Fruit fly (Drosophila melanogaster) whole organism, embryonic: ENCODE data around the gene Ugt49B2.

Source experiments
- CG10267 ChIP-seq: fragments of 200-800 bp; sonication (Bioruptor generic); optimal IDR thresholded peaks from 2 replicates; lab custom pipeline; 2018; ENCODE audit warnings: missing biosample characterization, mild to moderate bottlenecking, missing genetic modification characterization, moderate library complexity
- CG10321 ChIP-seq: fragments of 200-800 bp; sonication (Bioruptor generic); IDR thresholded peaks from 2 replicates; pipeline ENCODE4 v1.3.6; 2022; ENCODE audit warnings: missing biosample characterization, missing genetic modification characterization
- CG12769 ChIP-seq: fragments of 200-800 bp; sonication (Bioruptor generic); optimal IDR thresholded peaks from 2 replicates; lab custom pipeline; 2019; ENCODE audit warnings: missing biosample characterization, mild to moderate bottlenecking, missing genetic modification characterization, moderate library complexity
- CG13123 ChIP-seq: fragments of 200-800 bp; sonication (Bioruptor generic); optimal IDR thresholded peaks from 2 replicates; lab custom pipeline; 2016; ENCODE audit warnings: missing biosample characterization, missing genetic modification characterization
- CG13296 ChIP-seq: fragments of 200-800 bp; sonication (Bioruptor generic); optimal IDR thresholded peaks from 3 replicates; lab custom pipeline; 2018; ENCODE audit warnings: missing biosample characterization, mild to moderate bottlenecking, missing genetic modification characterization
- CG17186 ChIP-seq: fragments of 200-800 bp; sonication (Bioruptor generic); optimal IDR thresholded peaks from 3 replicates; lab custom pipeline; 2017; ENCODE audit warnings: missing biosample characterization, missing genetic modification reagents, missing genetic modification characterization
- CG17359 ChIP-seq: fragments of 200-800 bp; sonication (Bioruptor generic); optimal IDR thresholded peaks from 3 replicates; lab custom pipeline; 2018; ENCODE audit warnings: missing biosample characterization, mild to moderate bottlenecking, missing genetic modification characterization, moderate library complexity
- CG17612 ChIP-seq: fragments of 200-800 bp; sonication (Bioruptor generic); IDR thresholded peaks from 2 replicates; pipeline ENCODE4 v1.3.6; 2022; ENCODE audit warnings: missing biosample characterization, missing genetic modification characterization
- CG17829 ChIP-seq: fragments of 200-800 bp; optimal IDR thresholded peaks from 2 replicates; lab custom pipeline; 2019; ENCODE audit warnings: missing biosample characterization, mild to moderate bottlenecking, missing genetic modification characterization, moderate library complexity
- CG2889 ChIP-seq: fragments of 200-800 bp; sonication (Bioruptor generic); IDR thresholded peaks from 3 replicates; pipeline ENCODE4 v1.3.6; 2022; ENCODE audit warnings: missing biosample characterization, missing genetic modification characterization
- CG31224 ChIP-seq: fragments of 200-800 bp; sonication (Bioruptor generic); IDR thresholded peaks from 2 replicates; pipeline ENCODE4 v1.3.6; 2022; ENCODE audit warnings: missing biosample characterization, missing genetic modification characterization
- CG33213 ChIP-seq: fragments of 200-800 bp; sonication (Bioruptor generic); optimal IDR thresholded peaks from 3 replicates; lab custom pipeline; 2016; ENCODE audit warnings: missing biosample characterization, missing genetic modification characterization
- CG34422 ChIP-seq: fragments of 200-800 bp; sonication (Bioruptor generic); IDR thresholded peaks from 3 replicates; pipeline ENCODE4 v1.3.6; 2022; ENCODE audit warnings: missing biosample characterization, missing genetic modification characterization
- CG6689 ChIP-seq: fragments of 200-800 bp; sonication (Bioruptor generic); IDR thresholded peaks from 2 replicates; pipeline ENCODE4 v1.3.6; 2022; ENCODE audit warnings: missing biosample characterization, missing genetic modification characterization
- CG7357 ChIP-seq: fragments of 200-800 bp; sonication (Bioruptor generic); IDR thresholded peaks from 3 replicates; pipeline ENCODE4 v1.3.6; 2022; ENCODE audit warnings: missing biosample characterization, missing genetic modification characterization
- CG8359 ChIP-seq: fragments of 200-800 bp; sonication (Bioruptor generic); optimal IDR thresholded peaks from 2 replicates; lab custom pipeline; 2017; ENCODE audit warnings: missing biosample characterization, mild to moderate bottlenecking, missing genetic modification characterization, borderline replicate concordance
- Camta ChIP-seq: fragments of 200-800 bp; sonication (Bioruptor generic); optimal IDR thresholded peaks from 2 replicates; lab custom pipeline; 2016; ENCODE audit warnings: missing biosample characterization, missing genetic modification characterization
- Lpt ChIP-seq: fragments of >200 bp; optimal IDR thresholded peaks from 2 replicates; lab custom pipeline; 2018; ENCODE audit warnings: missing biosample characterization, missing genetic modification characterization
- Myb ChIP-seq: fragments of 200-800 bp; sonication (Bioruptor generic); optimal IDR thresholded peaks from 2 replicates; lab custom pipeline; 2016; ENCODE audit warnings: missing biosample characterization, missing genetic modification characterization
- Nf-YA ChIP-seq: fragments of 200-800 bp; sonication (Bioruptor generic); IDR thresholded peaks from 2 replicates; pipeline ENCODE4 v1.3.6; 2022; ENCODE audit warnings: missing biosample characterization, missing genetic modification characterization
- Nf-YC ChIP-seq: fragments of 200-800 bp; optimal IDR thresholded peaks from 3 replicates; lab custom pipeline; 2019; ENCODE audit warnings: missing biosample characterization, mild to moderate bottlenecking, missing genetic modification characterization, moderate library complexity
- Six4 ChIP-seq: fragments of 200-800 bp; sonication (Bioruptor generic); optimal IDR thresholded peaks from 2 replicates; lab custom pipeline; 2016; ENCODE audit warnings: missing biosample characterization, missing genetic modification characterization
- Ssrp ChIP-seq: fragments of 200-800 bp; sonication (Bioruptor generic); optimal IDR thresholded peaks from 2 replicates; lab custom pipeline; 2018; ENCODE audit warnings: missing biosample characterization, mild to moderate bottlenecking, missing genetic modification characterization, moderate library complexity
- Trl ChIP-seq, 3 experiments: fragments of >200 bp in 2 of 3; fragments of 200-800 bp in 1 of 3; sonication (Bioruptor generic) in 1 of 3; optimal IDR thresholded peaks; 2 replicates in 1 of 3; 3 replicates in 2 of 3; lab custom pipeline; 2016 to 2017; ENCODE audit warnings: missing biosample characterization in 1 of 3, missing genetic modification characterization in 1 of 3
- Usf ChIP-seq: fragments of 200-800 bp; sonication (Bioruptor generic); optimal IDR thresholded peaks from 2 replicates; lab custom pipeline; 2017; ENCODE audit warnings: missing genotype, missing biosample characterization, missing genetic modification characterization
- Xrp1 ChIP-seq: fragments of 200-800 bp; sonication (Bioruptor generic); IDR thresholded peaks from 2 replicates; pipeline ENCODE4 v1.3.6; 2022; ENCODE audit warnings: missing biosample characterization, missing genetic modification characterization
- amos ChIP-seq: fragments of 200-800 bp; sonication (Bioruptor generic); IDR thresholded peaks from 2 replicates; pipeline ENCODE4 v1.3.6; 2022; ENCODE audit warnings: missing biosample characterization, missing genetic modification characterization; ENCODE audit not compliant: partially characterized antibody
- ato ChIP-seq: fragments of 200-800 bp; sonication (Bioruptor generic); IDR thresholded peaks from 2 replicates; pipeline ENCODE4 v1.3.6; 2022; ENCODE audit warnings: missing biosample characterization, missing genetic modification characterization; ENCODE audit not compliant: partially characterized antibody
- az2 ChIP-seq: fragments of 200-800 bp; sonication (Bioruptor generic); optimal IDR thresholded peaks from 3 replicates; lab custom pipeline; 2016; ENCODE audit warnings: missing biosample characterization, missing genetic modification characterization
- br ChIP-seq: fragments of >200 bp; optimal IDR thresholded peaks from 2 replicates; lab custom pipeline; 2017
- bsh ChIP-seq, 2 experiments: fragments of 200-800 bp; sonication (Bioruptor generic); optimal IDR thresholded peaks; 2 replicates each; lab custom pipeline; 2017 to 2018; ENCODE audit warnings: mild to moderate bottlenecking in 2 of 2, missing biosample characterization in 2 of 2, missing genetic modification characterization in 2 of 2, moderate library complexity in 1 of 2
- chif ChIP-seq, 2 experiments: fragments of 200-800 bp; sonication (Bioruptor generic); optimal IDR thresholded peaks; 3 replicates each; lab custom pipeline; 2016; ENCODE audit warnings: missing biosample characterization in 2 of 2, missing genetic modification characterization in 2 of 2
- crc ChIP-seq: fragments of 200-800 bp; sonication (Bioruptor generic); optimal IDR thresholded peaks from 2 replicates; lab custom pipeline; 2016; ENCODE audit warnings: missing biosample characterization, missing genetic modification characterization
- da ChIP-seq: fragments of 200-800 bp; sonication (Bioruptor generic); optimal IDR thresholded peaks from 2 replicates; lab custom pipeline; 2016; ENCODE audit warnings: missing biosample characterization, missing genetic modification characterization
- dan ChIP-seq: fragments of 200-800 bp; sonication (Bioruptor generic); IDR thresholded peaks from 2 replicates; pipeline ENCODE4 v1.3.6; 2022; ENCODE audit warnings: missing biosample characterization, missing genetic modification characterization
- esg ChIP-seq: fragments of 200-800 bp; sonication (Bioruptor generic); conservative IDR thresholded peaks from 2 replicates; pipeline ENCODE4 v1.3.6; 2022; ENCODE audit warnings: missing biosample characterization, missing genetic modification characterization
- eyg ChIP-seq: fragments of 200-800 bp; sonication (Bioruptor generic); optimal IDR thresholded peaks from 3 replicates; lab custom pipeline; 2016; ENCODE audit warnings: missing biosample characterization, missing genetic modification characterization
- ftz-f1 ChIP-seq: fragments of 200-800 bp; sonication (Bioruptor generic); optimal IDR thresholded peaks from 2 replicates; lab custom pipeline; 2016; ENCODE audit warnings: missing biosample characterization, missing genetic modification characterization
- gcm2 ChIP-seq: fragments of 200-800 bp; sonication (Bioruptor generic); optimal IDR thresholded peaks from 2 replicates; lab custom pipeline; 2016; ENCODE audit warnings: missing biosample characterization, missing genetic modification characterization
- hbn ChIP-seq: fragments of 200-800 bp; sonication (Bioruptor generic); IDR thresholded peaks from 2 replicates; pipeline ENCODE4 v1.3.6; 2022; ENCODE audit warnings: missing biosample characterization, missing genetic modification characterization; ENCODE audit not compliant: partially characterized antibody
- hth ChIP-seq: fragments of >200 bp; optimal IDR thresholded peaks from 2 replicates; lab custom pipeline; 2017; ENCODE audit warnings: inconsistent platforms
- kah ChIP-seq: fragments of 200-800 bp; sonication (Bioruptor generic); optimal IDR thresholded peaks from 2 replicates; lab custom pipeline; 2018; ENCODE audit warnings: missing biosample characterization, mild to moderate bottlenecking, missing genetic modification characterization
- otp ChIP-seq: fragments of 200-800 bp; sonication (Bioruptor generic); IDR thresholded peaks from 3 replicates; pipeline ENCODE4, ENCODE4 v1.3.6; 2022; ENCODE audit warnings: missing biosample characterization, missing genetic modification characterization
- psq ChIP-seq: fragments of 200-800 bp; sonication (Bioruptor generic); optimal IDR thresholded peaks from 2 replicates; lab custom pipeline; 2017; ENCODE audit warnings: missing biosample characterization, missing genetic modification characterization
- ranshi ChIP-seq: fragments of 200-800 bp; sonication (Bioruptor generic); IDR thresholded peaks from 2 replicates; pipeline ENCODE4 v1.3.6; 2022; ENCODE audit warnings: missing biosample characterization, missing genetic modification characterization
- row ChIP-seq: fragments of 200-800 bp; sonication (Bioruptor generic); IDR thresholded peaks from 3 replicates; pipeline ENCODE4 v1.3.6; 2022; ENCODE audit warnings: missing biosample characterization, missing genetic modification characterization
- slp2 ChIP-seq: fragments of 200-800 bp; sonication (Bioruptor generic); optimal IDR thresholded peaks from 2 replicates; lab custom pipeline; 2016; ENCODE audit warnings: missing biosample characterization, missing genetic modification characterization
- sr ChIP-seq: fragments of 200-800 bp; sonication (Bioruptor generic); IDR thresholded peaks from 3 replicates; pipeline ENCODE4 v1.3.6; 2022; ENCODE audit warnings: missing biosample characterization, missing genetic modification characterization
- sug ChIP-seq: fragments of 200-800 bp; optimal IDR thresholded peaks from 2 replicates; lab custom pipeline; 2019; ENCODE audit warnings: missing biosample characterization, mild to moderate bottlenecking, missing genetic modification characterization, moderate library complexity
- tgo ChIP-seq: fragments of 200-800 bp; sonication (Bioruptor generic); IDR thresholded peaks from 3 replicates; pipeline ENCODE4 v1.3.6; 2022; ENCODE audit warnings: missing biosample characterization, missing genetic modification characterization
- tup ChIP-seq: fragments of 200-800 bp; sonication (Bioruptor generic); optimal IDR thresholded peaks from 2 replicates; lab custom pipeline; 2016; ENCODE audit warnings: missing biosample characterization, mild to moderate bottlenecking, missing genetic modification characterization, moderate library complexity
- twi ChIP-seq: fragments of 200-800 bp; optimal IDR thresholded peaks from 2 replicates; lab custom pipeline; 2019; ENCODE audit warnings: missing biosample characterization, mild to moderate bottlenecking, missing genetic modification characterization, moderate library complexity

The Ugt49B2 gene

DNA sequence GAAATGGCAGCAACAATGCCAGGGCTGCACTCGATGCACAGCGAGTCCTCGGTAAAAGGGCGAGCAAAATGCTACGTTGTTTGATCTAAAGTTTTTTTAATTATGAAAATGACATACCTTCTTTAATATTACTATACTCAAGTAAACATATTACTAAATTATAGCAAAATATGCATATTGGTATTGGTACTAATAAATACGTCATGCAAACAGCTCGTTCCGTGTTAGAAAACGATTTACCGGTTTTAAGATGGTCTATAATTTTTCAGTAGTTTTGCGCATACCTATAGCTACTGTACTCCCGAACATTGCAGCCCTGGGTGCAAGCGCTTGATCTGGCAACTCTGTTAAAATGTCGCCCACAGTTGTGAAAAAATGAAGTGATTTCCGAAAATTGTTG lies 34.3 kb downstream of the Ugt49B2 start (continued):
- peak; percentile 81 for TF ChIP-seq Myb
- TF ChIP-seq bsh (GFP tag; optimal IDR thresholded peaks at IDR 0.05; lab: Kevin White, UChicago): peak; percentile 86 to 90
- TF ChIP-seq Ssrp (tag; lab: Kevin White, UChicago): peak; percentile 93
- peak; percentile 94 for TF ChIP-seq Six4
- TF ChIP-seq eyg (GFP tag; lab: Kevin White, UChicago): peak; percentile 80
- TF ChIP-seq ranshi (GFP tag; lab: Robert Waterston, UW): peak; percentile 92
- peak; percentile 89 for TF ChIP-seq CG13123 (GFP tag; lab: Kevin White, UChicago)
- TF ChIP-seq Camta: peak; percentile 91
- no peak for TF ChIP-seq hbn (GFP tag; lab: Robert Waterston, UW)
- TF ChIP-seq sug (tag; lab: Kevin White, UChicago): peak; percentile 98
- TF ChIP-seq Lpt (GFP tag; lab: Kevin White, UChicago): no peak
- TF ChIP-seq esg: peak; percentile 93
- TF ChIP-seq Nf-YC (tag; lab: Kevin White, UChicago): peak; percentile 90
- peak; percentile 79 for TF ChIP-seq psq
- TF ChIP-seq sr (GFP tag; lab: Robert Waterston, UW): no peak
- TF ChIP-seq CG12769 (tag; lab: Kevin White, UChicago): no peak
- TF ChIP-seq CG6689 (GFP tag; lab: Robert Waterston, UW): peak; percentile 94
- TF ChIP-seq dan: peak; percentile 81
- TF ChIP-seq CG2889 (GFP tag; lab: Robert Waterston, UW): peak; percentile 85
- TF ChIP-seq amos (GFP tag; lab: Robert Waterston, UW): peak; percentile 20; the same call in 1 of the 2 replicates
- peak; percentile 86 for TF ChIP-seq kah (GFP tag; lab: Kevin White, UChicago)
- TF ChIP-seq CG17829: peak; percentile 95
- peak; percentile 86 for TF ChIP-seq CG33213 (GFP tag; lab: Kevin White, UChicago)
- peak; percentile 91 for TF ChIP-seq CG17359 (tag; lab: Kevin White, UChicago)
- TF ChIP-seq tup (GFP tag; lab: Kevin White, UChicago): peak; percentile 79
- TF ChIP-seq br (lab: Kevin White, UChicago): no peak
- peak; percentile 71 for TF ChIP-seq CG10321 (GFP tag; lab: Robert Waterston, UW)
- TF ChIP-seq CG10267 (tag; lab: Kevin White, UChicago): peak; percentile 94
- peak; percentile 96 for TF ChIP-seq CG13296 (GFP tag; lab: Kevin White, UChicago)
- TF ChIP-seq Nf-YA (GFP tag; lab: Robert Waterston, UW): peak; percentile 83
- peak; percentile 87 for TF ChIP-seq slp2 (GFP tag; lab: Kevin White, UChicago)
- TF ChIP-seq chif (GFP tag; optimal IDR thresholded peaks at IDR 0.05; lab: Kevin White, UChicago): peak; percentile 92 to 94
- TF ChIP-seq tgo (GFP tag; lab: Robert Waterston, UW): peak; percentile 95
- no peak for TF ChIP-seq ato (GFP tag; lab: Robert Waterston, UW)
- TF ChIP-seq da: peak; percentile 85
- peak; percentile 86 for TF ChIP-seq CG31224 (GFP tag; lab: Robert Waterston, UW)
- peak; percentile 90 for TF ChIP-seq CG7357 (GFP tag; lab: Robert Waterston, UW)
- peak; percentile 84 for TF ChIP-seq CG17612 (GFP tag; lab: Robert Waterston, UW)
- TF ChIP-seq az2 (GFP tag; lab: Kevin White, UChicago): peak; percentile 96
- TF ChIP-seq Trl (optimal IDR thresholded peaks at IDR 0.05; lab: Kevin White, UChicago): no peak
- TF ChIP-seq Trl (GFP tag; optimal IDR thresholded peaks at IDR 0.05; lab: Kevin White, UChicago): peak; percentile 91
- no peak for TF ChIP-seq hth
- peak; percentile 76; the same call in 2 of the 3 replicates for TF ChIP-seq otp
- peak; percentile 95 for TF ChIP-seq CG17186
- peak; percentile 72 for TF ChIP-seq ftz-f1 (GFP tag; lab: Kevin White, UChicago)
- TF ChIP-seq row (GFP tag; lab: Robert Waterston, UW): peak; percentile 99
- peak; percentile 94 for TF ChIP-seq Usf (GFP tag; lab: Kevin White, UChicago)
- peak; percentile 93 for TF ChIP-seq Xrp1 (GFP tag; lab: Robert Waterston, UW)
- peak; percentile 94 for TF ChIP-seq CG34422
- TF ChIP-seq twi (tag; lab: Kevin White, UChicago): peak; percentile 94
- TF ChIP-seq crc (GFP tag; lab: Kevin White, UChicago): peak; percentile 79
- peak; percentile 67 for TF ChIP-seq CG8359 (GFP tag; lab: Kevin White, UChicago)
- TF ChIP-seq gcm2 (GFP tag; lab: Kevin White, UChicago): peak; percentile 80
